Worm (Caenorhabditis elegans): ENCODE data around the gene F35D11.1.

ce11 chrII:4675481-4675880 lies 48.8 kb downstream of the F35D11.1 start, which contains the start of gene T05A7.3:
- no peak for TF ChIP-seq nhr-11 (tag; optimal IDR thresholded peaks at IDR 0.05)
- TF ChIP-seq pros-1 (tag; optimal IDR thresholded peaks at IDR 0.05) = no peak
- TF ChIP-seq unc-86 (tag; optimal IDR thresholded peaks at IDR 0.05) = no peak
- TF ChIP-seq sdc-2 (tag; optimal IDR thresholded peaks at IDR 0.05) = no peak
- TF ChIP-seq ceh-18 (tag; optimal IDR thresholded peaks at IDR 0.05) = no peak

Data from whole organism, late embryonic.